Worm (Caenorhabditis elegans): ENCODE data around the gene Y12A6A.1.

The Y12A6A.1 gene

DNA sequence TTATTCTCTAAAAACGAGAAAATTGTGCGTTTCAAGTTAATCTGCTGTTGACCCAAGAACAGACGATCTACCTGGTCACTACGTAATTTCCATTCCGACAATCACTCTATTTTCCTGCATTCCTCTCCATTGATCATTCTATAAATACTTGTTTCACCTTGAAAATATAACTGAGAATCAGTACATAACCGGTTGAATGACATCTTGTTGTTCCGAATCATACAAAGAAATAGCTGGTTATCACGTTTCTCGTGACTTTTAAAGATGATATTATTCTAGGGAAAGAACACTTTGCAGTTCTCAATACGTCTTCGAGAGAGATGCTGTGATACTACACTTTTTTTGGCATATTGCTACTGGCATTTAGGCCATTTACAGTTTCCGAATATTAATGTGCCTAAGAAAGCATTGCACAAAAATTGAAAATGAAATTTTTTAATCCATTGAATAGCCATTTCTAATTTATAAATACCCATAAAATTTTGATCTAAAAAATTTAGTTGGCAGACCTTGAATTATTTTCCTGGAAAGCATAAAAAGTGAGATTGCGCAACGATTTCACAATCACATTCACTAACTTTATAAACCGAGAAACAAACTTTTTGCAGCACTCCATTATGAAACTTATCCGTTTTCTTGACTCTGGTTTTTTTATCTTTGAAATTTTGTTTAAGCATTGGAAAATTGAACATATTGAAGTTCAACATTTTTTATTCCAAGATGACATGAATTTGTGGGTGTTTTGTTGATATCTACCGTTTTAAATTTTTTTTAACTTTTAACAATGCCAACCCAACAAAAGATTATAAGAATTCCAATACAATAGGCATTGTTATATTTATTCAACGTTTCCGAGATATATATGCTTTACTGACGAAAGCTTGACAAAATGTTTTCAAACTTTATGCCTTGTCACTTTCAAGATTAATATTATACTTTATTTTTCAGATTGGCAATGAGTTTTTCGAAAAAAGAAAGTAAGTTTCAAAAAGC lies 42.4 kb upstream of the Y12A6A.1 start, which contains the start of gene C04A11.5:
Gene C04A11.5 (plus strand): TSS at position 943 of the 993 bp plus-strand sequence.
- TF ChIP-seq nhr-43 (tag; optimal IDR thresholded peaks at IDR 0.05; ENCODE audit: poor library complexity, severe bottlenecking), result peak; percentile 53
- TF ChIP-seq nfya-1 (tag; optimal IDR thresholded peaks at IDR 0.05; ENCODE audit: insufficient read depth), result no peak
- no peak for TF ChIP-seq nhr-12 (tag; optimal IDR thresholded peaks at IDR 0.05)
- TF ChIP-seq nhr-237 (tag; optimal IDR thresholded peaks at IDR 0.05), result no peak
- no peak for TF ChIP-seq lin-39 (tag; optimal IDR thresholded peaks at IDR 0.05)
- TF ChIP-seq unc-62 (GFP tag; optimal IDR thresholded peaks at IDR 0.05), result no peak
- no peak for TF ChIP-seq nhr-77 (tag; optimal IDR thresholded peaks at IDR 0.05)
- TF ChIP-seq ceh-9 (tag; optimal IDR thresholded peaks at IDR 0.05), result no peak
- TF ChIP-seq nhr-25 (tag; optimal IDR thresholded peaks at IDR 0.05), result peak; percentile 47
- no peak for TF ChIP-seq elt-1 (tag; optimal IDR thresholded peaks at IDR 0.05)
- peak; percentile 70 for TF ChIP-seq nhr-23 (tag; optimal IDR thresholded peaks at IDR 0.05)
- TF ChIP-seq skn-1 (tag; optimal IDR thresholded peaks at IDR 0.05), result no peak
- TF ChIP-seq nhr-11 (tag; optimal IDR thresholded peaks at IDR 0.05), result no peak

DNA sequence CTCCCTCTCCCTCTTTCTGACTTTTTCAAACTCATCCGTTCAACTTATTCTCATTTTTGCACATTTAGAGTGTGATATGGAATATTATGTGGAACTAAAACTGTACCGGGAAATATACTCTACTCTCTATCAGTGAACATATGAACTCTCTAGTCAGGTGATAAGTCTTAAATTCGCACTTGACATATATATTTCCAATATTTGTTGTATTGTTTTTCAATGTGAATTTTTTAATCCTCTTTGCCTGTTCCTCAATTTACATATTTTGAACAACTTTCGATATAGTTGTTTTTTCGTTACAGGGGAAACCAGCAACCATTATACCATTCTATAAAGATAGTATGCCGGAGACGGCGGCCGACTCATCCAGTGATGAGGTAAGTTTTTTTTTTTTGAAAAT lies 38.7 kb upstream of the Y12A6A.1 start, which contains the start of gene C04A11.1:
Gene C04A11.1 (plus strand): TSS at position 301 of the 400 bp plus-strand sequence.
- TF ChIP-seq aly-2 (tag; optimal IDR thresholded peaks at IDR 0.05) (no peak), zag-1 (tag; optimal IDR thresholded peaks at IDR 0.05) (no peak), elt-3 (tag; optimal IDR thresholded peaks at IDR 0.05) (no peak), hmg-11 (tag; optimal IDR thresholded peaks at IDR 0.05) (no peak), R02D3.7 (tag; optimal IDR thresholded peaks at IDR 0.05) (no peak), elt-1 (tag; optimal IDR thresholded peaks at IDR 0.05) (no peak), fkh-2 (tag; optimal IDR thresholded peaks at IDR 0.05) (no peak), ztf-4 (tag; optimal IDR thresholded peaks at IDR 0.05) (no peak), ceh-82 (tag; optimal IDR thresholded peaks at IDR 0.05) (no peak), nhr-11 (tag; optimal IDR thresholded peaks at IDR 0.05) (no peak), mdl-1 (tag; optimal IDR thresholded peaks at IDR 0.05) (no peak), pqm-1 (tag; optimal IDR thresholded peaks at IDR 0.05) (no peak)

DNA sequence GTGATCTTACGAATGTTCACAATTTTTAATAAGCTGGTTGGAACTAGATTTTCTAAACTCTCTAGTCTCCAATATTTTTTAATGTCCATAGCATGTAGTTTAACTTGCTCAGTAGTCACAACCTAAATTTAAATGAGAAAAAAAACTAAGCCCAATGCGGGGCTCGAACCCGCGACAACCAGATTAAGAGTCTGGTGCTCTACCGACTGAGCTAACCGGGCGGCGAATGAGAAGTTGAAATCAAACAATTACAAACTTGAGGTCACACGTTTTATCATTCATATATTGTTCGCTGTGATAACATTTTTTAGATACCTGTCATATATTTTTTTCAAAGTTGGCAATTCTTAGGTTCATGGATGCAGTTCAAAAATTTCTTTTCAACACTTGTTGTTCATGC lies 34.2 kb upstream of the Y12A6A.1 start:
- TF ChIP-seq nhr-43 (tag; optimal IDR thresholded peaks at IDR 0.05; ENCODE audit: poor library complexity, severe bottlenecking), result no peak
- TF ChIP-seq elt-2 (tag; optimal IDR thresholded peaks at IDR 0.05), result peak; percentile 13

DNA sequence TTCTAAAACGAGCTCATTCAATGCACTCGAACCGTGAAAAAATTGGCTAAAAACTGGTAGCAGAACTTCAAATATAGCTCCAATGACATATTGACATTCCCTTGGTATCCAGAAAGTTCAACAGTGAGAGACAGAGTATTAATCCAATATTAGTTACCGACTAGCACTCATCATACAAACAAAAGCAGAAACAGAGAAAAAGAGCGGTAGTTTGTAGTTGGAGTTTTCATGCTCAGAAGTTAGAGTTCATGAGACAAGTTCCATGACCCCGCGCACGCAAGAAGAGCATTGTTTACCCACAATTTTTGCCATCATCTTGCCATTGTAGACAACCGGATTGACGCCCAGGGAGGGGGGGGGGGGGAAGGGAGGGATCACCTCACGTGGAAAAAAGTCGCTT lies 32.7 kb upstream of the Y12A6A.1 start:
- TF ChIP-seq unc-39 (tag; optimal IDR thresholded peaks at IDR 0.05), result no peak
- TF ChIP-seq pha-4 (tag; optimal IDR thresholded peaks at IDR 0.05), result peak; percentile 42

DNA sequence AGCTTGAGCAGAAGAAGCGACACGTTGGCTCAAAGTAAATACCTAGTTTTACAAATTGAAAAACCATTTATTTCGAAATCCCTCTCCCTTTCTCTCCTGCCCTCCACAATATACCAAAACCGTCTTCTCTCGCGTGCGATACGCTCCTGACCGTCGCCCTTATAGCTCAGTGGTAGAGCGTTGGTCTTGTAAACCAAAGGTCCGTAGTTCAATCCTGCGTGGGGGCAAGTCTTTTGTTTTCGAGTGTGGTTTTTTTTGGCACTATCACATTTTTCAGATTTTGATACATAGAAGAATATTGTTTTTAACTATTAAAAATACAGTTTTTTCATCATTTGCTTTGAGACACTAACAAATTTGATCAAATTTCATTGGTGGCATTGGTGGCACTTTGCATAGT lies 32.0 kb upstream of the Y12A6A.1 start:
- no peak for TF ChIP-seq elt-1 (tag; optimal IDR thresholded peaks at IDR 0.05)
- TF ChIP-seq pha-4 (tag; optimal IDR thresholded peaks at IDR 0.05), result peak; percentile 38
- no peak for TF ChIP-seq egl-5 (tag; optimal IDR thresholded peaks at IDR 0.05)
- no peak for TF ChIP-seq ztf-4 (tag; optimal IDR thresholded peaks at IDR 0.05)
- TF ChIP-seq lin-39 (tag; optimal IDR thresholded peaks at IDR 0.05), result no peak

DNA sequence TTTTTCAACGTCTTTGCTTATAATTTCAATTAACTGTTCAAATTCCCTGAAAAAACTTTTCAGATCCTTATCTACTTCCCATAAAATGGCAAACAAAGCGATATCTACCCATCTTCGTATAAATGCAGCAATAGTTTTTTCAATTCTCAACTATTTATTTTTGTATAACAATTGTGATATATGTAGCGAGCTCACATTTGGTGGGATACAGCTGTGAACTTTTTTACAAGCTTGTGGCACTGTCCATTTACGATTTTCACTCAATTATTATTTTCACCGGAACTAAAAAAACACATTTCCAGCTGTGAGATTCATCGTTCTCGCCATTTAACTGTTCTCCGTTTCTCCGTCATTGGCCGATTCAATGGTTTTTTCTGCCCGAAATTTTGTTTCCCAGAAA lies 29.3 kb upstream of the Y12A6A.1 start, which contains the start of gene C40C9.4:
Gene C40C9.4 (plus strand): TSS at position 301 of the 400 bp plus-strand sequence.
- TF ChIP-seq skn-1 (tag; optimal IDR thresholded peaks at IDR 0.05) (no peak), aly-2 (tag; optimal IDR thresholded peaks at IDR 0.05) (no peak), pha-4 (tag; optimal IDR thresholded peaks at IDR 0.05) (no peak), ceh-16 (tag; optimal IDR thresholded peaks at IDR 0.05) (no peak), lin-39 (tag; optimal IDR thresholded peaks at IDR 0.05) (no peak), zag-1 (tag; optimal IDR thresholded peaks at IDR 0.05) (no peak), elt-2 (tag; optimal IDR thresholded peaks at IDR 0.05) (no peak), daf-12 (tag; optimal IDR thresholded peaks at IDR 0.05) (no peak), mdl-1 (tag; optimal IDR thresholded peaks at IDR 0.05) (no peak), nhr-237 (tag; optimal IDR thresholded peaks at IDR 0.05) (no peak), fkh-2 (tag; optimal IDR thresholded peaks at IDR 0.05) (no peak), fos-1 (tag; optimal IDR thresholded peaks at IDR 0.05) (no peak), ama-1 (optimal IDR thresholded peaks at IDR 0.05) (no peak), sea-2 (GFP tag; optimal IDR thresholded peaks at IDR 0.05) (no peak), ceh-82 (tag; optimal IDR thresholded peaks at IDR 0.05) (no peak), elt-3 (tag; optimal IDR thresholded peaks at IDR 0.05) (no peak), nhr-12 (tag; optimal IDR thresholded peaks at IDR 0.05) (no peak), tbx-2 (tag; optimal IDR thresholded peaks at IDR 0.05) (no peak), nhr-43 (tag; optimal IDR thresholded peaks at IDR 0.05; ENCODE audit: poor library complexity, severe bottlenecking) (no peak)
